Fruit fly (Drosophila melanogaster) whole organism, embryonic: ENCODE measurements around the gene Fmr1.

ENCODE experiments used
- Antp ChIP-seq: fragments of 200-800 bp; sonication (Bioruptor generic); optimal IDR thresholded peaks from 3 replicates; lab custom pipeline; 2016; ENCODE audit warnings: missing biosample characterization, missing genetic modification characterization
- B-H2 ChIP-seq: fragments of 200-800 bp; sonication (Bioruptor generic); optimal IDR thresholded peaks from 2 replicates; lab custom pipeline; 2018; ENCODE audit warnings: missing biosample characterization, mild to moderate bottlenecking, missing genetic modification characterization
- Bdp1 ChIP-seq: fragments of 200-800 bp; sonication (Bioruptor generic); optimal IDR thresholded peaks from 3 replicates; lab custom pipeline; 2016; ENCODE audit warnings: missing biosample characterization, missing genetic modification characterization
- CG10209 ChIP-seq: fragments of 200-800 bp; sonication (Bioruptor generic); optimal IDR thresholded peaks from 3 replicates; lab custom pipeline; 2017; ENCODE audit warnings: missing biosample characterization, mild to moderate bottlenecking, missing genetic modification characterization, missing genetic modification reagents
- CG1024 ChIP-seq: fragments of 200-800 bp; sonication (Bioruptor generic); IDR thresholded peaks from 2 replicates; pipeline ENCODE4 v1.3.6; 2022; ENCODE audit warnings: missing biosample characterization, missing genetic modification characterization
- CG10267 ChIP-seq: fragments of 200-800 bp; sonication (Bioruptor generic); optimal IDR thresholded peaks from 2 replicates; lab custom pipeline; 2018; ENCODE audit warnings: missing biosample characterization, mild to moderate bottlenecking, missing genetic modification characterization, moderate library complexity
- CG10979 ChIP-seq: fragments of 200-800 bp; sonication (Bioruptor generic); optimal IDR thresholded peaks from 2 replicates; lab custom pipeline; 2018; ENCODE audit warnings: missing biosample characterization, mild to moderate bottlenecking, missing genetic modification characterization, moderate library complexity
- CG1233 ChIP-seq: fragments of 200-800 bp; sonication (Bioruptor generic); optimal IDR thresholded peaks from 4 replicates; lab custom pipeline; 2018; ENCODE audit warnings: missing biosample characterization, mild to moderate bottlenecking, missing genetic modification characterization
- CG12769 ChIP-seq: fragments of 200-800 bp; sonication (Bioruptor generic); optimal IDR thresholded peaks from 2 replicates; lab custom pipeline; 2019; ENCODE audit warnings: missing biosample characterization, mild to moderate bottlenecking, missing genetic modification characterization, moderate library complexity
- CG12942 ChIP-seq: fragments of 200-800 bp; sonication (Bioruptor generic); optimal IDR thresholded peaks from 3 replicates; lab custom pipeline; 2016; ENCODE audit warnings: missing biosample characterization, missing genetic modification characterization
- CG13775 ChIP-seq: fragments of 200-800 bp; sonication (Bioruptor generic); optimal IDR thresholded peaks from 3 replicates; lab custom pipeline; 2017; ENCODE audit warnings: missing biosample characterization, mild to moderate bottlenecking, missing genetic modification characterization
- CG30020 ChIP-seq: fragments of 200-800 bp; optimal IDR thresholded peaks from 2 replicates; lab custom pipeline; 2019; ENCODE audit warnings: missing biosample characterization, mild to moderate bottlenecking, missing genetic modification characterization, moderate library complexity
- CG3726 ChIP-seq: fragments of 200-800 bp; sonication (Bioruptor generic); IDR thresholded peaks from 3 replicates; pipeline ENCODE4, ENCODE4 v1.3.6; 2022; ENCODE audit warnings: missing biosample characterization, missing genetic modification characterization
- CG4360 ChIP-seq: fragments of 200-800 bp; sonication (Bioruptor generic); IDR thresholded peaks from 2 replicates; pipeline ENCODE4 v1.3.6; 2022; ENCODE audit warnings: missing biosample characterization, missing genetic modification characterization
- CG8944 ChIP-seq: fragments of 200-800 bp; sonication (Bioruptor generic); optimal IDR thresholded peaks from 3 replicates; lab custom pipeline; 2016; ENCODE audit warnings: missing biosample characterization, missing genetic modification characterization
- CG9609 ChIP-seq: fragments of 200-800 bp; sonication (Bioruptor generic); optimal IDR thresholded peaks from 3 replicates; lab custom pipeline; 2016; ENCODE audit warnings: missing biosample characterization, missing genetic modification characterization
- CG9797 ChIP-seq: fragments of 200-800 bp; sonication (Bioruptor generic); optimal IDR thresholded peaks from 3 replicates; lab custom pipeline; 2018; ENCODE audit warnings: missing biosample characterization, mild to moderate bottlenecking, missing genetic modification characterization
- D19A ChIP-seq: fragments of 200-800 bp; optimal IDR thresholded peaks from 3 replicates; lab custom pipeline; 2019; ENCODE audit warnings: missing biosample characterization, mild to moderate bottlenecking, missing genetic modification characterization, moderate library complexity
- Deaf1 ChIP-seq: fragments of 200-800 bp; optimal IDR thresholded peaks from 3 replicates; lab custom pipeline; 2019; ENCODE audit warnings: missing biosample characterization, mild to moderate bottlenecking, missing genetic modification characterization, moderate library complexity
- Dref ChIP-seq: fragments of 200-800 bp; sonication (Bioruptor generic); IDR thresholded peaks from 2 replicates; pipeline ENCODE4 v1.3.6; 2022; ENCODE audit warnings: missing biosample characterization, missing genetic modification characterization
- ERR ChIP-seq: fragments of 200-800 bp; sonication (Bioruptor generic); optimal IDR thresholded peaks from 2 replicates; lab custom pipeline; 2016; ENCODE audit warnings: missing biosample characterization, missing genetic modification characterization
- Fer2 ChIP-seq: fragments of 200-800 bp; sonication (Bioruptor generic); optimal IDR thresholded peaks from 2 replicates; lab custom pipeline; 2018; ENCODE audit warnings: missing biosample characterization, mild to moderate bottlenecking, missing genetic modification characterization, moderate library complexity
- H15 ChIP-seq: fragments of 200-800 bp; sonication (Bioruptor generic); IDR thresholded peaks from 3 replicates; pipeline ENCODE4 v1.3.6; 2022; ENCODE audit warnings: missing biosample characterization, missing genetic modification characterization
- HmgD ChIP-seq: fragments of 200-800 bp; sonication (Bioruptor generic); optimal IDR thresholded peaks from 3 replicates; lab custom pipeline; 2016; ENCODE audit warnings: missing biosample characterization, missing genetic modification characterization
- Hr78 ChIP-seq, 2 experiments: fragments of 200-800 bp in 1 of 2; fragments of >200 bp in 1 of 2; sonication (Bioruptor generic) in 1 of 2; optimal IDR thresholded peaks; 2 replicates each; lab custom pipeline; 2017 to 2019; ENCODE audit warnings: missing biosample characterization in 2 of 2, missing genetic modification characterization in 2 of 2, mild to moderate bottlenecking in 1 of 2, moderate library complexity in 1 of 2
- Max ChIP-seq: fragments of 200-800 bp; sonication (Bioruptor generic); optimal IDR thresholded peaks from 2 replicates; lab custom pipeline; 2016; ENCODE audit warnings: missing biosample characterization, mild to moderate bottlenecking, missing genetic modification characterization
- Neu2 ChIP-seq: fragments of 200-800 bp; sonication (Bioruptor generic); optimal IDR thresholded peaks from 3 replicates; lab custom pipeline; 2016; ENCODE audit warnings: missing biosample characterization, missing genetic modification characterization, borderline replicate concordance
- Pdp1 ChIP-seq, 2 experiments: fragments of 200-800 bp; sonication (Bioruptor generic); optimal IDR thresholded peaks; 3 replicates each; lab custom pipeline; 2016; ENCODE audit warnings: missing biosample characterization in 2 of 2, missing genetic modification characterization in 2 of 2, mild to moderate bottlenecking in 1 of 2, moderate library complexity in 1 of 2
- Sox100B ChIP-seq: fragments of 200-800 bp; sonication (Bioruptor generic); optimal IDR thresholded peaks from 3 replicates; lab custom pipeline; 2018; ENCODE audit warnings: missing biosample characterization, mild to moderate bottlenecking, missing genetic modification characterization
- Ssrp ChIP-seq: fragments of 200-800 bp; sonication (Bioruptor generic); optimal IDR thresholded peaks from 2 replicates; lab custom pipeline; 2018; ENCODE audit warnings: missing biosample characterization, mild to moderate bottlenecking, missing genetic modification characterization, moderate library complexity
- Usf ChIP-seq: fragments of 200-800 bp; sonication (Bioruptor generic); optimal IDR thresholded peaks from 2 replicates; lab custom pipeline; 2017; ENCODE audit warnings: missing genotype, missing biosample characterization, missing genetic modification characterization
- Vsx1 ChIP-seq: fragments of 200-800 bp; sonication (Bioruptor generic); optimal IDR thresholded peaks from 2 replicates; lab custom pipeline; 2017; ENCODE audit warnings: missing biosample characterization, mild to moderate bottlenecking, missing genetic modification characterization, missing genetic modification reagents
- ap ChIP-seq: fragments of 200-800 bp; sonication (Bioruptor generic); IDR thresholded peaks from 2 replicates; pipeline ENCODE4 v1.3.6; 2022; ENCODE audit warnings: missing biosample characterization, missing genetic modification characterization
- cato ChIP-seq: fragments of 200-800 bp; sonication (Bioruptor generic); optimal IDR thresholded peaks from 2 replicates; lab custom pipeline; 2016; ENCODE audit warnings: missing biosample characterization, missing genetic modification characterization, borderline replicate concordance
- ftz-f1 ChIP-seq: fragments of 200-800 bp; sonication (Bioruptor generic); optimal IDR thresholded peaks from 2 replicates; lab custom pipeline; 2016; ENCODE audit warnings: missing biosample characterization, missing genetic modification characterization
- hb ChIP-seq: fragments of 200-800 bp; sonication (Bioruptor generic); IDR thresholded peaks from 3 replicates; pipeline ENCODE4 v1.3.6; 2022; ENCODE audit warnings: missing biosample characterization, missing genetic modification characterization; ENCODE audit not compliant: partially characterized antibody
- hkb ChIP-seq, 2 experiments: fragments of 200-800 bp in 1 of 2; fragments of >200 bp in 1 of 2; sonication (Bioruptor generic) in 1 of 2; IDR thresholded peaks in 1 of 2; optimal IDR thresholded peaks in 1 of 2; 2 replicates each; pipeline versions ENCODE4 v1.3.6 to Lab custom; 2017 to 2022; ENCODE audit warnings: missing biosample characterization in 1 of 2, missing genetic modification characterization in 1 of 2
- jumu ChIP-seq: fragments of 200-800 bp; sonication (Bioruptor generic); optimal IDR thresholded peaks from 3 replicates; lab custom pipeline; 2016; ENCODE audit warnings: missing biosample characterization, missing genetic modification characterization
- klu ChIP-seq: fragments of 200-800 bp; sonication (Bioruptor generic); IDR thresholded peaks from 2 replicates; pipeline ENCODE4 v1.3.6; 2022; ENCODE audit warnings: missing biosample characterization, missing genetic modification characterization
- kni ChIP-seq: fragments of 200-800 bp; sonication (Bioruptor generic); optimal IDR thresholded peaks from 3 replicates; lab custom pipeline; 2017; ENCODE audit warnings: mild to moderate bottlenecking, missing biosample characterization, missing genetic modification reagents, missing genetic modification characterization
- lab ChIP-seq: fragments of 200-800 bp; sonication (Bioruptor generic); optimal IDR thresholded peaks from 3 replicates; lab custom pipeline; 2017; ENCODE audit warnings: missing biosample characterization, missing genetic modification characterization, mild to moderate bottlenecking, moderate library complexity, missing genetic modification reagents
- nau ChIP-seq: fragments of 200-800 bp; sonication (Bioruptor generic); optimal IDR thresholded peaks from 3 replicates; lab custom pipeline; 2017; ENCODE audit warnings: missing biosample characterization, mild to moderate bottlenecking, missing genetic modification characterization, missing genetic modification reagents
- nerfin-2 ChIP-seq: fragments of 200-800 bp; sonication (Bioruptor generic); IDR thresholded peaks from 2 replicates; pipeline ENCODE4 v1.3.6; 2022; ENCODE audit warnings: missing biosample characterization, missing genetic modification characterization; ENCODE audit not compliant: partially characterized antibody
- pan ChIP-seq, 4 experiments: fragments of >200 bp in 3 of 4; fragments of 200-800 bp in 1 of 4; sonication (Bioruptor generic) in 1 of 4; optimal IDR thresholded peaks in 3 of 4; IDR thresholded peaks in 1 of 4; 2 replicates each; pipeline versions ENCODE4 v1.3.6 to Lab custom; 2017 to 2022; ENCODE audit warnings: missing biosample characterization in 2 of 4, missing genetic modification characterization in 2 of 4, mixed read lengths in 1 of 4
- slp2 ChIP-seq: fragments of 200-800 bp; sonication (Bioruptor generic); optimal IDR thresholded peaks from 2 replicates; lab custom pipeline; 2016; ENCODE audit warnings: missing biosample characterization, missing genetic modification characterization
- ssp ChIP-seq: fragments of 200-800 bp; sonication (Bioruptor generic); IDR thresholded peaks from 2 replicates; pipeline ENCODE4 v1.3.6; 2022; ENCODE audit warnings: missing biosample characterization, missing genetic modification characterization
- tgo ChIP-seq: fragments of 200-800 bp; sonication (Bioruptor generic); IDR thresholded peaks from 3 replicates; pipeline ENCODE4 v1.3.6; 2022; ENCODE audit warnings: missing biosample characterization, missing genetic modification characterization
- zen ChIP-seq: fragments of 200-800 bp; sonication (Bioruptor generic); optimal IDR thresholded peaks from 3 replicates; lab custom pipeline; 2018; ENCODE audit warnings: missing biosample characterization, mild to moderate bottlenecking, missing genetic modification characterization, moderate library complexity
- zfh1 ChIP-seq: fragments of 200-800 bp; sonication (Bioruptor generic); IDR thresholded peaks from 3 replicates; pipeline ENCODE4 v1.3.6; 2022; ENCODE audit warnings: missing biosample characterization, missing genetic modification characterization

The Fmr1 gene

dm6 chr3R:10098296-10098675 lies 11.6 kb downstream of the Fmr1 start:
- TF ChIP-seq CG12942 (GFP tag; lab: Kevin White, UChicago) (no peak), CG12769 (no peak), CG30020 (tag; lab: Kevin White, UChicago) (no peak), CG10267 (tag; lab: Kevin White, UChicago) (no peak), nau (GFP tag; lab: Kevin White, UChicago) (no peak), B-H2 (GFP tag; lab: Kevin White, UChicago) (no peak), Neu2 (GFP tag; lab: Kevin White, UChicago) (no peak), Usf (no peak), ap (GFP tag; lab: Robert Waterston, UW) (no peak), H15 (GFP tag; lab: Robert Waterston, UW) (0 out of 3 replicates have a peak, but pooled peaks have one; percentile 2), zen (no peak), cato (GFP tag; lab: Kevin White, UChicago) (no peak), CG9609 (GFP tag; lab: Kevin White, UChicago) (peak; percentile 2), Sox100B (peak; percentile 15), pan (optimal IDR thresholded peaks at IDR 0.05; lab: Kevin White, UChicago) (no peak), pan (GFP tag; optimal IDR thresholded peaks at IDR 0.05 in 1 of 2, IDR thresholded peaks at IDR 0.05 in 1 of 2) (no peak), CG3726 (GFP tag; lab: Robert Waterston, UW) (no peak), D19A (no peak), hb (GFP tag; lab: Robert Waterston, UW) (no peak), kni (peak; percentile 22), CG4360 (GFP tag; lab: Robert Waterston, UW) (0 out of 2 replicates have a peak, but pooled peaks have one; percentile 1), CG8944 (GFP tag; lab: Kevin White, UChicago) (no peak), Vsx1 (GFP tag; lab: Kevin White, UChicago) (peak; percentile 71), Ssrp (tag; lab: Kevin White, UChicago) (no peak), Max (no peak), ftz-f1 (GFP tag; lab: Kevin White, UChicago) (no peak), CG10979 (tag; lab: Kevin White, UChicago) (no peak), klu (GFP tag; lab: Robert Waterston, UW) (0 out of 2 replicates have a peak, but pooled peaks have one; percentile 5), CG13775 (GFP tag; lab: Kevin White, UChicago) (no peak), Dref (GFP tag; lab: Robert Waterston, UW) (no peak), Deaf1 (no peak), CG1233 (GFP tag; lab: Kevin White, UChicago) (no peak), Fer2 (tag; lab: Kevin White, UChicago) (no peak), Pdp1 (GFP tag; optimal IDR thresholded peaks at IDR 0.05; lab: Kevin White, UChicago) (peak in 1 of 2 experiments; percentile 22), zfh1 (GFP tag; lab: Robert Waterston, UW) (no peak), Bdp1 (GFP tag; lab: Kevin White, UChicago) (no peak), HmgD (GFP tag; lab: Kevin White, UChicago) (no peak), CG1024 (no peak), lab (GFP tag; lab: Kevin White, UChicago) (no peak), ssp (GFP tag; lab: Robert Waterston, UW) (no peak), CG10209 (GFP tag; lab: Kevin White, UChicago) (peak; percentile 21), CG9797 (GFP tag; lab: Kevin White, UChicago) (no peak), jumu (no peak), ERR (no peak), Hr78 (GFP tag; optimal IDR thresholded peaks at IDR 0.05; lab: Kevin White, UChicago) (peak in 1 of 2 experiments; percentile 73), nerfin-2 (GFP tag; lab: Robert Waterston, UW) (0 out of 2 replicates have a peak, but pooled peaks have one; percentile 14), hkb (optimal IDR thresholded peaks at IDR 0.05; lab: Kevin White, UChicago) (no peak), hkb (GFP tag; IDR thresholded peaks at IDR 0.05; lab: Robert Waterston, UW) (no peak), tgo (GFP tag; lab: Robert Waterston, UW) (0 out of 3 replicates have a peak, but pooled peaks have one; percentile 6), Antp (GFP tag; lab: Kevin White, UChicago) (no peak), slp2 (no peak)
